Worm (Caenorhabditis elegans) whole organism, mixed stage, embryonic: ENCODE measurements around the gene slcr-46.2.

Experiments
- M03D4.4 ChIP-seq: sonication (generic microtip); optimal IDR thresholded peaks from 2 replicates; lab custom pipeline; 2017; ENCODE audit warnings: mild to moderate bottlenecking, missing genetic modification characterization, missing compliant biosample characterization
- blmp-1 ChIP-seq: fragments of 150-350 bp; optimal IDR thresholded peaks from 2 replicates; lab custom pipeline; 2014; ENCODE audit warnings: missing biosample characterization, missing genetic modification characterization
- elt-3 ChIP-seq: fragments of 150-350 bp; optimal IDR thresholded peaks from 2 replicates; lab custom pipeline; 2014; ENCODE audit warnings: missing biosample characterization, missing genetic modification characterization
- hlh-1 ChIP-seq: fragments of 150-350 bp; optimal IDR thresholded peaks from 2 replicates; lab custom pipeline; 2014; ENCODE audit warnings: missing biosample characterization, missing genetic modification reagents, missing genetic modification characterization
- mep-1 ChIP-seq: fragments of 150-350 bp; optimal IDR thresholded peaks from 2 replicates; lab custom pipeline; 2017; ENCODE audit warnings: missing biosample characterization, missing genetic modification reagents, missing genetic modification characterization, inconsistent platforms
- nhr-76 ChIP-seq: sonication (generic microtip); optimal IDR thresholded peaks from 2 replicates; lab custom pipeline; 2017; ENCODE audit warnings: missing biosample characterization, missing genetic modification characterization
- pha-4 ChIP-seq: fragments of 150-350 bp; optimal IDR thresholded peaks from 2 replicates; lab custom pipeline; 2018; ENCODE audit warnings: missing biosample characterization, missing genetic modification reagents, missing genetic modification characterization
- sptf-1 ChIP-seq: sonication (generic microtip); optimal IDR thresholded peaks from 2 replicates; lab custom pipeline; 2017; ENCODE audit warnings: mild to moderate bottlenecking, missing genetic modification characterization, moderate library complexity, missing compliant biosample characterization
- unc-120 ChIP-seq: sonication (generic microtip); optimal IDR thresholded peaks from 2 replicates; lab custom pipeline; 2017; ENCODE audit warnings: missing genetic modification characterization, missing compliant biosample characterization; ENCODE audit not compliant: poor library complexity, severe bottlenecking
- ztf-11 ChIP-seq: fragments of 150-350 bp; optimal IDR thresholded peaks from 2 replicates; lab custom pipeline; 2014; ENCODE audit warnings: missing biosample characterization, missing genetic modification characterization

DNA sequence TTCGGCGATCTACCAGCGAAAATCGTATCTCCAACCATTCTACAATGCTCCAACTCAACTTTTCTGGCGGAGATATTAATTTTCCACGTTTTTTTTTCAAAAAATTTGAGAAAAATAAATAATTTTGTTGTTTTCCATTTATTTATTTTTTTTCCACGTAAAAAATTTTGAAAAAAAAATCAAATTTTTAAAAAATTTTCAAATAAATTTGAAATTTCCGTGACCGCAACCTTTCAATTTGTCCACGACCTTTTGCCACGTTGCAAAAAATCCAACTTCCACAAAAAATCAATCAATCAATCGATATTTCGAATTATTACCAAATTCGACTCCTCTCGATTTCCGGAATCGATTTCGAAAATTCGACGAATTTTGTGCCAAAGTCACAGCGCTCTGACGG, 18.7 kb downstream of the slcr-46.2 start, which contains the start of gene Y43F8A.2:
- no peak for TF ChIP-seq nhr-76
- no peak for TF ChIP-seq mep-1 (tag; lab: Kevin White, UChicago)
- no peak for TF ChIP-seq ztf-11 (tag; lab: Kevin White, UChicago)
- no peak for TF ChIP-seq M03D4.4 (tag; lab: Kevin White, UChicago)
- TF ChIP-seq unc-120 = no peak
- no peak for TF ChIP-seq sptf-1 (tag; lab: Kevin White, UChicago)
- TF ChIP-seq hlh-1 (tag; lab: Kevin White, UChicago) = no peak
- TF ChIP-seq blmp-1 (tag; lab: Kevin White, UChicago) = no peak
- TF ChIP-seq elt-3 (tag; lab: Kevin White, UChicago) = no peak
- no peak for TF ChIP-seq pha-4 (tag; lab: Kevin White, UChicago)
